Worm (Caenorhabditis elegans) whole organism, young adult: Measurements from ENCODE around the gene fbxa-72.

Experiments
- F10E7.11 ChIP-seq: sonication (generic microtip); optimal IDR thresholded peaks from 2 replicates; lab custom pipeline; 2017; ENCODE audit warnings: mild to moderate bottlenecking, missing genetic modification characterization, moderate library complexity, missing compliant biosample characterization
- F23B12.7 ChIP-seq: sonication (generic microtip); optimal IDR thresholded peaks from 2 replicates; lab custom pipeline; 2017; ENCODE audit warnings: missing genetic modification characterization, mild to moderate bottlenecking, missing compliant biosample characterization, antibody characterized with exemption, moderate library complexity; ENCODE audit not compliant: insufficient read depth
- F33H1.4 ChIP-seq: fragments of 200-800 bp; sonication (Bioruptor generic); IDR thresholded peaks from 2 replicates; pipeline ENCODE4 v1.3.6; 2022; ENCODE audit warnings: missing genetic modification reagents, missing genetic modification characterization, missing compliant biosample characterization
- F37B4.10 ChIP-seq: fragments of 200-800 bp; sonication (Bioruptor generic); IDR thresholded peaks from 2 replicates; pipeline ENCODE4 v1.3.6; 2022; ENCODE audit warnings: missing genetic modification characterization, missing compliant biosample characterization
- F52B5.7 ChIP-seq: sonication (generic microtip); optimal IDR thresholded peaks from 2 replicates; lab custom pipeline; 2016; ENCODE audit warnings: mild to moderate bottlenecking, missing genetic modification characterization, missing compliant biosample characterization
- F57C9.4 ChIP-seq: sonication (generic microtip); optimal IDR thresholded peaks from 2 replicates; lab custom pipeline; 2017; ENCODE audit warnings: mild to moderate bottlenecking, missing genetic modification characterization, missing compliant biosample characterization
- T07F8.4 ChIP-seq: sonication (generic microtip); optimal IDR thresholded peaks from 2 replicates; lab custom pipeline; 2016; ENCODE audit warnings: mild to moderate bottlenecking, missing genetic modification characterization, moderate library complexity, missing compliant biosample characterization
- Y53G8AR.9 ChIP-seq: fragments of 200-800 bp; sonication (Bioruptor generic); conservative IDR thresholded peaks from 2 replicates; pipeline ENCODE4 v1.3.6; 2022; ENCODE audit warnings: missing genetic modification reagents, missing genetic modification characterization, missing compliant biosample characterization
- Y56A3A.18 ChIP-seq: fragments of 200-800 bp; sonication (Bioruptor generic); IDR thresholded peaks from 2 replicates; pipeline ENCODE4 v1.3.6; 2022; ENCODE audit warnings: missing genetic modification reagents, missing genetic modification characterization, missing compliant biosample characterization
- Y79H2A.3 ChIP-seq: fragments of 200-800 bp; sonication (Bioruptor generic); conservative IDR thresholded peaks from 2 replicates; pipeline ENCODE4 v1.3.6; 2022; ENCODE audit warnings: missing genetic modification reagents, missing genetic modification characterization, missing compliant biosample characterization
- akir-1 ChIP-seq: fragments of 200-800 bp; sonication (Bioruptor generic); optimal IDR thresholded peaks from 2 replicates; lab custom pipeline; 2018; ENCODE audit warnings: mild to moderate bottlenecking, missing genetic modification characterization, moderate library complexity, missing compliant biosample characterization
- ama-1 ChIP-seq, 3 experiments: fragments of 150-350 bp in 1 of 3; sonication (generic microtip) in 2 of 3; optimal IDR thresholded peaks; 2 replicates each; lab custom pipeline; 2014 to 2018; ENCODE audit warnings: missing biosample characterization in 2 of 3, missing genetic modification characterization in 2 of 3, missing genetic modification reagents in 2 of 3
- attf-5 ChIP-seq: fragments of 200-800 bp; sonication (Bioruptor generic); optimal IDR thresholded peaks from 2 replicates; lab custom pipeline; 2018; ENCODE audit warnings: mild to moderate bottlenecking, missing genetic modification characterization, missing compliant biosample characterization
- attf-6 ChIP-seq: fragments of 200-800 bp; sonication (Bioruptor generic); IDR thresholded peaks from 2 replicates; pipeline ENCODE4 v1.3.6; 2022; ENCODE audit warnings: missing genetic modification reagents, missing genetic modification characterization, missing compliant biosample characterization
- bed-1 ChIP-seq: fragments of 200-800 bp; sonication (Bioruptor generic); IDR thresholded peaks from 2 replicates; pipeline ENCODE4 v1.3.6; 2022; ENCODE audit warnings: missing genetic modification reagents, missing genetic modification characterization, missing compliant biosample characterization
- bed-2 ChIP-seq: fragments of 200-800 bp; sonication (Bioruptor generic); IDR thresholded peaks from 2 replicates; pipeline ENCODE4 v1.3.6; 2022; ENCODE audit warnings: missing genetic modification reagents, missing genetic modification characterization, missing compliant biosample characterization
- ceh-100 ChIP-seq: fragments of 200-800 bp; sonication (Bioruptor generic); IDR thresholded peaks from 2 replicates; pipeline ENCODE4 v1.3.6; 2022; ENCODE audit warnings: missing genetic modification reagents, missing genetic modification characterization, missing compliant biosample characterization
- ceh-27 ChIP-seq: fragments of 200-800 bp; sonication (Bioruptor generic); optimal IDR thresholded peaks from 2 replicates; lab custom pipeline; 2018; ENCODE audit warnings: mild to moderate bottlenecking, missing genetic modification characterization, moderate library complexity, missing compliant biosample characterization
- ceh-91 ChIP-seq: fragments of 200-800 bp; sonication (Bioruptor generic); IDR thresholded peaks from 2 replicates; pipeline ENCODE4 v1.3.6; 2022; ENCODE audit warnings: missing genetic modification reagents, missing genetic modification characterization, missing compliant biosample characterization
- chd-7 ChIP-seq: sonication (generic microtip); optimal IDR thresholded peaks from 2 replicates; lab custom pipeline; 2016; ENCODE audit warnings: mild to moderate bottlenecking, missing genetic modification characterization, moderate library complexity, missing compliant biosample characterization
- dox-1 ChIP-seq: fragments of 200-800 bp; sonication (Bioruptor generic); IDR thresholded peaks from 2 replicates; pipeline ENCODE4 v1.3.6; 2022; ENCODE audit warnings: missing genetic modification reagents, missing genetic modification characterization, missing compliant biosample characterization
- efl-1 ChIP-seq: fragments of 150-350 bp; optimal IDR thresholded peaks from 2 replicates; lab custom pipeline; 2014; ENCODE audit warnings: missing biosample characterization, missing genetic modification reagents, missing genetic modification characterization
- fkh-3 ChIP-seq: sonication (generic microtip); optimal IDR thresholded peaks from 2 replicates; lab custom pipeline; 2016; ENCODE audit warnings: mild to moderate bottlenecking, missing genetic modification characterization, missing compliant biosample characterization
- him-1 ChIP-seq: sonication (generic microtip); optimal IDR thresholded peaks from 2 replicates; lab custom pipeline; 2016; ENCODE audit warnings: missing genotype, missing genetic modification reagents, missing genetic modification characterization, missing compliant biosample characterization
- hlh-12 ChIP-seq: sonication (generic microtip); optimal IDR thresholded peaks from 2 replicates; lab custom pipeline; 2016; ENCODE audit warnings: missing genetic modification characterization, missing compliant biosample characterization
- hmg-1.2 ChIP-seq: fragments of 200-800 bp; sonication (Bioruptor generic); IDR thresholded peaks from 2 replicates; pipeline ENCODE4 v1.3.6; 2022; ENCODE audit warnings: missing genetic modification reagents, missing genetic modification characterization, missing compliant biosample characterization
- lag-1 ChIP-seq: fragments of 200-800 bp; sonication (Bioruptor generic); IDR thresholded peaks from 2 replicates; pipeline ENCODE4 v1.3.6; 2022; ENCODE audit warnings: missing genetic modification reagents, missing genetic modification characterization, missing compliant biosample characterization
- let-526 ChIP-seq: fragments of 200-800 bp; sonication (Bioruptor generic); IDR thresholded peaks from 2 replicates; pipeline ENCODE4 v1.3.6; 2022; ENCODE audit warnings: missing genetic modification reagents, missing genetic modification characterization, missing compliant biosample characterization
- lsl-1 ChIP-seq: fragments of 200-800 bp; sonication (Bioruptor generic); optimal IDR thresholded peaks from 2 replicates; lab custom pipeline; 2018; ENCODE audit warnings: mild to moderate bottlenecking, missing genetic modification characterization, moderate library complexity, missing compliant biosample characterization
- madf-10 ChIP-seq: sonication (generic microtip); optimal IDR thresholded peaks from 2 replicates; lab custom pipeline; 2016; ENCODE audit warnings: mild to moderate bottlenecking, missing genetic modification characterization, missing compliant biosample characterization
- madf-3 ChIP-seq: fragments of 200-800 bp; sonication (Bioruptor generic); IDR thresholded peaks from 2 replicates; pipeline ENCODE4 v1.3.6; 2022; ENCODE audit warnings: missing genetic modification reagents, missing genetic modification characterization, missing compliant biosample characterization
- nhr-179 ChIP-seq: sonication (generic microtip); optimal IDR thresholded peaks from 2 replicates; lab custom pipeline; 2016; ENCODE audit warnings: mild to moderate bottlenecking, missing genetic modification characterization, missing compliant biosample characterization
- nhr-80 ChIP-seq: sonication (generic microtip); optimal IDR thresholded peaks from 2 replicates; lab custom pipeline; 2016; ENCODE audit warnings: missing genetic modification characterization, missing compliant biosample characterization
- pbrm-1 ChIP-seq: fragments of 200-800 bp; sonication (Bioruptor generic); IDR thresholded peaks from 2 replicates; pipeline ENCODE4 v1.3.6; 2022; ENCODE audit warnings: missing genetic modification reagents, missing genetic modification characterization, missing compliant biosample characterization
- repo-1 ChIP-seq: sonication (generic microtip); optimal IDR thresholded peaks from 2 replicates; lab custom pipeline; 2017; ENCODE audit warnings: mild to moderate bottlenecking, missing genetic modification characterization, missing compliant biosample characterization
- sea-2 ChIP-seq: fragments of 200-800 bp; sonication (Bioruptor generic); IDR thresholded peaks from 2 replicates; pipeline ENCODE4 v1.3.6; 2022; ENCODE audit warnings: missing genetic modification characterization, missing compliant biosample characterization
- snpc-1.1 ChIP-seq: sonication (generic microtip); optimal IDR thresholded peaks from 2 replicates; lab custom pipeline; 2017; ENCODE audit warnings: missing genetic modification characterization, mild to moderate bottlenecking, missing compliant biosample characterization, antibody characterized with exemption, moderate library complexity, missing genotype, missing genetic modification reagents; ENCODE audit not compliant: insufficient read depth
- snpc-1.3 ChIP-seq: sonication (generic microtip); optimal IDR thresholded peaks from 2 replicates; lab custom pipeline; 2017; ENCODE audit warnings: missing genetic modification characterization, mild to moderate bottlenecking, missing compliant biosample characterization, antibody characterized with exemption, moderate library complexity, missing genotype, missing genetic modification reagents; ENCODE audit not compliant: insufficient read depth
- snpc-4 ChIP-seq, 5 experiments: fragments of 150-350 bp in 1 of 5; sonication (generic microtip) in 4 of 5; optimal IDR thresholded peaks; 2 replicates each; lab custom pipeline; 2014 to 2018; ENCODE audit warnings: missing genetic modification characterization in 5 of 5, missing biosample characterization in 3 of 5, antibody characterized with exemption in 2 of 5, mild to moderate bottlenecking in 2 of 5, missing compliant biosample characterization in 2 of 5, missing genotype in 2 of 5, moderate library complexity in 2 of 5, missing genetic modification reagents in 1 of 5
- zim-3 ChIP-seq: sonication (generic microtip); optimal IDR thresholded peaks from 2 replicates; lab custom pipeline; 2017; ENCODE audit warnings: mild to moderate bottlenecking, missing genetic modification characterization, moderate library complexity, missing compliant biosample characterization
- ztf-25 ChIP-seq: fragments of 200-800 bp; sonication (Bioruptor generic); IDR thresholded peaks from 2 replicates; pipeline ENCODE4 v1.3.6; 2022; ENCODE audit warnings: missing genetic modification reagents, missing genetic modification characterization, missing compliant biosample characterization
- ztf-26 ChIP-seq: sonication (generic microtip); optimal IDR thresholded peaks from 2 replicates; lab custom pipeline; 2017; ENCODE audit warnings: missing genetic modification characterization, missing compliant biosample characterization
- ztf-3 ChIP-seq: fragments of 200-800 bp; sonication (Bioruptor generic); optimal IDR thresholded peaks from 2 replicates; lab custom pipeline; 2018; ENCODE audit warnings: mild to moderate bottlenecking, missing genetic modification characterization, missing compliant biosample characterization

fbxa-72 gene

ce11 chrV:642750-643149, 33.8 kb downstream of the fbxa-72 start, which contains the start of gene nhr-190:
Gene nhr-190 (minus strand): TSS chrV:642924.
- TF ChIP-seq attf-5 (peak; percentile 16), Y53G8AR.9 (GFP tag; lab: Robert Waterston, UW) (no peak), hmg-1.2 (GFP tag; lab: Robert Waterston, UW) (peak; percentile 66; the same call in 1 of the 2 replicates)
- TF ChIP-seq, all 124 proteins: peak for 2

ce11 chrV:638328-638727, 38.2 kb downstream of the fbxa-72 start, which contains the start of gene srj-37:
Gene srj-37 (plus strand): TSS chrV:638628.
- TF ChIP-seq hlh-12 (no peak), fkh-3 (tag; lab: Kevin White, UChicago) (no peak), T07F8.4 (tag; lab: Kevin White, UChicago) (no peak), F33H1.4 (GFP tag; lab: Robert Waterston, UW) (no peak), efl-1 (GFP tag; lab: Kevin White, UChicago) (no peak), nhr-80 (tag; lab: Kevin White, UChicago) (no peak), him-1 (no peak), attf-6 (GFP tag; lab: Robert Waterston, UW) (no peak), snpc-1.3 (tag; lab: Kevin White, UChicago) (no peak), F57C9.4 (tag; lab: Kevin White, UChicago) (no peak), bed-1 (GFP tag; lab: Robert Waterston, UW) (no peak), F52B5.7 (no peak), nhr-179 (tag; lab: Kevin White, UChicago) (no peak), Y53G8AR.9 (GFP tag; lab: Robert Waterston, UW) (no peak), ceh-91 (GFP tag; lab: Robert Waterston, UW) (no peak), ztf-25 (GFP tag; lab: Robert Waterston, UW) (no peak), F37B4.10 (no peak), Y79H2A.3 (GFP tag; lab: Robert Waterston, UW) (no peak), repo-1 (tag; lab: Kevin White, UChicago) (no peak), dox-1 (GFP tag; lab: Robert Waterston, UW) (no peak)

- TF ChIP-seq sea-2, result no peak
- no peak for TF ChIP-seq madf-10 (tag; lab: Kevin White, UChicago)
- TF ChIP-seq lag-1 (GFP tag; lab: Robert Waterston, UW), result no peak
- TF ChIP-seq F10E7.11 (tag; lab: Kevin White, UChicago), result no peak
- no peak for TF ChIP-seq F23B12.7 (tag; lab: Kevin White, UChicago)
- TF ChIP-seq ztf-26, result no peak
- no peak for TF ChIP-seq akir-1 (GFP tag; lab: Kevin White, UChicago)
- TF ChIP-seq let-526 (GFP tag; lab: Robert Waterston, UW), result no peak
- no peak for TF ChIP-seq ceh-100 (GFP tag; lab: Robert Waterston, UW)
- TF ChIP-seq Y56A3A.18 (GFP tag; lab: Robert Waterston, UW), result no peak
- TF ChIP-seq bed-2, result no peak
These were observed 40.3 kb downstream of the fbxa-72 start, which contains the start of gene pals-31 for ce11 chrV:636281-636680. Gene pals-31 (plus strand): TSS chrV:636581.

- TF ChIP-seq Y53G8AR.9 (GFP tag; lab: Robert Waterston, UW), result no peak
- TF ChIP-seq ceh-27 (GFP tag; lab: Kevin White, UChicago), result peak; percentile 13
- no peak for TF ChIP-seq ama-1 (optimal IDR thresholded peaks at IDR 0.05; lab: Kevin White, UChicago)
- TF ChIP-seq ama-1 (GFP tag; optimal IDR thresholded peaks at IDR 0.05; lab: Kevin White, UChicago), result no peak
- no peak for TF ChIP-seq chd-7 (tag; lab: Kevin White, UChicago)
- no peak; the same call in 1 of the 2 replicates for TF ChIP-seq hmg-1.2 (GFP tag; lab: Robert Waterston, UW)
- TF ChIP-seq nhr-179 (tag; lab: Kevin White, UChicago), result no peak
- no peak for TF ChIP-seq zim-3 (tag; lab: Kevin White, UChicago)
- TF ChIP-seq pbrm-1, result no peak
- TF ChIP-seq him-1, result no peak
- no peak for TF ChIP-seq lsl-1 (GFP tag; lab: Kevin White, UChicago)
- TF ChIP-seq ztf-3, result no peak
- peak; percentile 18 for TF ChIP-seq snpc-1.1 (tag; lab: Kevin White, UChicago)
- TF ChIP-seq nhr-80 (tag; lab: Kevin White, UChicago), result peak; percentile 88
- no peak for TF ChIP-seq snpc-4 (GFP tag; optimal IDR thresholded peaks at IDR 0.05; lab: Kevin White, UChicago)
- TF ChIP-seq snpc-4 (tag; optimal IDR thresholded peaks at IDR 0.05; lab: Kevin White, UChicago), result peak; percentile 66 to 91 (median 82)
- TF ChIP-seq T07F8.4 (tag; lab: Kevin White, UChicago), result no peak
- TF ChIP-seq madf-3 (GFP tag; lab: Robert Waterston, UW), result no peak
- TF ChIP-seq attf-5, result peak; percentile 71
These were observed 40.9 kb downstream of the fbxa-72 start for ce11 chrV:635630-636029.
